Worm (Caenorhabditis elegans) whole organism, L4/young adult: ENCODE measurements around the gene C38C3.4.

Source experiments
- W03F9.2 ChIP-seq: fragments of 150-350 bp; optimal IDR thresholded peaks from 2 replicates; lab custom pipeline; 2014; ENCODE audit warnings: missing biosample characterization, missing genetic modification characterization
- dao-5 ChIP-seq: sonication (generic microtip); optimal IDR thresholded peaks from 2 replicates; lab custom pipeline; 2016; ENCODE audit warnings: missing genotype, missing genetic modification characterization, moderate library complexity, missing compliant biosample characterization
- him-1 ChIP-seq: sonication (generic microtip); optimal IDR thresholded peaks from 2 replicates; lab custom pipeline; 2016; ENCODE audit warnings: missing genotype, missing genetic modification reagents, missing genetic modification characterization, missing compliant biosample characterization

DNA sequence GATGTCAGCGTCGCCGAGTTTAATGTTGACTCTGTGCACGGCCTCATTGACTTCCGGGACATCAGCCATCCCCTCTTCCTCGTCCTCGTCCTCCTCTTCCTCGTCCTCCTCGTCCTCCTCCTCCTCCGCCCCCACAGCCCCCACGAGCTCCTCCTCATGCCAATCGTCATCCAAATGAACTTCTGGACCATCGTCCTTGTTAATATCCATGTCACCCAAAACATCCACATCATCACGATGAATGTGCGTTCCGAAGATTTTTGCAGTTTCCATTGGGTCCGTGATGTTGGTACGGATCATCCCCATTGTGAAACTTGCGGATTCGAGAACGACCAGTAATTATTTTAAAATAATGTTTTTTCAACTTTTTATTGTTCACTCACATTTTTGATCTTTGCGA, 47.4 kb upstream of the C38C3.4 start:
- TF ChIP-seq W03F9.2: no peak
- TF ChIP-seq him-1 (tag; lab: Kevin White, UChicago): no peak
- TF ChIP-seq dao-5 (tag; lab: Kevin White, UChicago): no peak
